Worm (Caenorhabditis elegans): ENCODE data around the gene idpc-7.

Gene idpc-7

DNA sequence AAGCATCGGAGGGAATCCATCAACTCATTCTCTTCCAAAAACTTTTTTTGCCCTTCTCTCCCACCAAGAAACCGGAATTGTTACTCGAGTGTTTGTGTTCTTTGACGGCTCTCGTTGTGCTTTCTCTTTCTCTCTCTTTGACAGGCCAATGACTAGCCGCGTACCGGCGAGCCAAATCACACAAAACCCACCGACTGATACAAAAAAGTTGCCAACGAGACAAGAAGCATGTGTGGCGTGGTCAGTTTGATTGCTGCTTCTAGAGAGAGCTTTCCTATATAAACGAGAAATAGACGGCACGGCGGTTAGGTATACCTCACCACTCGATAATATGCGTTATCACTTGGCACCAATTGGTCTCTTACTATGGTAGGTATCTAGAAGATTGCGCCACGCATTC is 3.1 kb downstream of the idpc-7 start, which contains the start of gene pqn-63:
pqn-63 (plus strand) TSS at position 307 of the 400 bp plus-strand sequence.
- TF ChIP-seq sem-4 (tag; optimal IDR thresholded peaks at IDR 0.05) (no peak), nhr-6 (tag; optimal IDR thresholded peaks at IDR 0.05) (no peak), lin-13 (GFP tag; optimal IDR thresholded peaks at IDR 0.05) (no peak), Y55F3AM.14 (GFP tag; optimal IDR thresholded peaks at IDR 0.05) (no peak), nhr-21 (tag; optimal IDR thresholded peaks at IDR 0.05) (no peak), ztf-11 (tag; optimal IDR thresholded peaks at IDR 0.05) (no peak), egl-27 (tag; optimal IDR thresholded peaks at IDR 0.05) (no peak)

DNA sequence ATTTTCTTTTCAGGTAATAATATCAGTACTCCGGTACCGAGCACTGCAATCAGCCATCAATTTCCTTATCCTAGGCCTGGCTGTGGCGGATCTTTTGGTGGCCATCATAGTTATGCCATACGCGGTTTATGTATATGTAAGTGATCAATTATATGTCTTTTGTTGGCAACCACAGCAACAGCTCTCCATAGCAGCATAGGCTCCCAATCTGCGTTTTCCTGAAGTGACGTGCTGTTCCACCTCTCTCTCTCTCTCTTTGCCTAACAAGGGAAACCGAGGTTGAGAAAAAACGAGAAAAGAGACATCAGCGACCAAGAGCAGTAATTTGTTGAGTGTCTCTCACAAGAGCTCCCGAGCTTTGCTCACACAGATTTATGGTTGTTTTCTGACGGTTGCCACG is 9.6 kb downstream of the idpc-7 start:
- no peak for TF ChIP-seq unc-62 (GFP tag; optimal IDR thresholded peaks at IDR 0.05)
- no peak for TF ChIP-seq skn-1 (tag; optimal IDR thresholded peaks at IDR 0.05)
- no peak for TF ChIP-seq R02D3.7 (tag; optimal IDR thresholded peaks at IDR 0.05)
- TF ChIP-seq mdl-1 (tag; optimal IDR thresholded peaks at IDR 0.05), result no peak
- no peak for TF ChIP-seq F13H6.1 (tag; optimal IDR thresholded peaks at IDR 0.05)
- no peak for TF ChIP-seq lin-13 (GFP tag; optimal IDR thresholded peaks at IDR 0.05)
- no peak for TF ChIP-seq peb-1 (tag; optimal IDR thresholded peaks at IDR 0.05)
- TF ChIP-seq nhr-12 (tag; optimal IDR thresholded peaks at IDR 0.05), result no peak
- TF ChIP-seq egl-27 (tag; optimal IDR thresholded peaks at IDR 0.05), result no peak
- no peak for TF ChIP-seq nhr-21 (tag; optimal IDR thresholded peaks at IDR 0.05)

DNA sequence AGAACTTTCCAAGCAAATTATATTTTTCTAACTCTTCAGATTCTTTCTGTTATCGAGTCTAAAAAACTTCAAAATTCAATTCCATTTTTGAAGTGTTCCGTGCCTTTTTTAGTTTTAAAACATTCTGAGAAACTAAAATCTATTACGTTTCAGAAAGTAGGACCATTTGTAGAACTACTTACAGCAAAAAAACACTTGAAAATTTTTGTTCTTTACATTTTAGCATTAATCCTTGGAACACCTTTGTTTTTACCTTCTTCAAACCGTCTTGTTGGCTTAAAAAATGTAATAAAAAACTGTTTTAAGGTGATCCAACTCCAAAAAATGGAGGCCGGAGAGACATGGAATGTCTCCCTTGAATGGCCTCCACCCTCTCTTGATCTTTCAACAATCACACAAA is 10.6 kb downstream of the idpc-7 start, which contains the start of gene dop-2:
dop-2 (plus strand) TSS at position 301 of the 400 bp plus-strand sequence.
- TF ChIP-seq nhr-10 (tag; optimal IDR thresholded peaks at IDR 0.05) (no peak), alr-1 (tag; optimal IDR thresholded peaks at IDR 0.05) (no peak), nhr-77 (tag; optimal IDR thresholded peaks at IDR 0.05) (no peak), nhr-129 (tag; optimal IDR thresholded peaks at IDR 0.05) (no peak), lsy-2 (tag; optimal IDR thresholded peaks at IDR 0.05) (no peak), sma-3 (GFP tag; optimal IDR thresholded peaks at IDR 0.05) (no peak), F13H6.1 (tag; optimal IDR thresholded peaks at IDR 0.05) (no peak), nhr-25 (tag; optimal IDR thresholded peaks at IDR 0.05) (no peak), ZK546.5 (tag; optimal IDR thresholded peaks at IDR 0.05) (no peak), dmd-4 (tag; optimal IDR thresholded peaks at IDR 0.05) (no peak), snpc-4 (tag; optimal IDR thresholded peaks at IDR 0.05) (no peak), blmp-1 (tag; optimal IDR thresholded peaks at IDR 0.05; ENCODE audit: insufficient read depth) (no peak), crh-2 (tag; optimal IDR thresholded peaks at IDR 0.05) (no peak), unc-62 (GFP tag; optimal IDR thresholded peaks at IDR 0.05) (no peak), unc-55 (GFP tag; optimal IDR thresholded peaks at IDR 0.05) (no peak), nhr-21 (tag; optimal IDR thresholded peaks at IDR 0.05) (no peak), sma-9 (GFP tag; optimal IDR thresholded peaks at IDR 0.05) (no peak), sma-9 (tag; optimal IDR thresholded peaks at IDR 0.05) (no peak), nhr-12 (tag; optimal IDR thresholded peaks at IDR 0.05) (no peak), mdl-1 (tag; optimal IDR thresholded peaks at IDR 0.05) (no peak), ztf-1 (GFP tag; conservative IDR thresholded peaks at IDR 0.05) (no peak)

DNA sequence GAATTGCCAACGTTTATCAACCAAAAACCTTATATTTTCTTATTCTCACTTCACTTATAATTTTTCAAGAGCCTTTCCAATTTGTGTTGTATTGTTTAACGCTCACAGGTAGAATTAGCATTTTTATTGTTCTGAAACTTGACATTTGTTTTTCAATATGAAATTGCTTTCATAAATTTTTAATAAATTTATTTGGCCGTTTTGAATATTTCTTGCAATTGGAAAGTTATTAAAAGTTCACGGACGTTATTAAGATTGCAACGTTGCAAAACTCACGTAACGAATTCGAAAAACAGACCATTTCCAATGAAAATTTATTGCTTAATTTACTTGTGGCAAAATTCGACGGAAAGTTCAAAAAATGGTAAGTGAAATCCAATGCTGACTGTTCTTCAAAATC is 28.5 kb downstream of the idpc-7 start, which contains the start of gene K09G1.2:
K09G1.2 (plus strand) TSS at position 301 of the 400 bp plus-strand sequence.
- TF ChIP-seq aly-2 (tag; optimal IDR thresholded peaks at IDR 0.05) (no peak), ceh-82 (tag; optimal IDR thresholded peaks at IDR 0.05) (no peak), unc-55 (GFP tag; optimal IDR thresholded peaks at IDR 0.05) (no peak), nhr-6 (tag; optimal IDR thresholded peaks at IDR 0.05) (no peak), nhr-25 (tag; optimal IDR thresholded peaks at IDR 0.05) (no peak), nhr-237 (tag; optimal IDR thresholded peaks at IDR 0.05) (no peak), nhr-129 (tag; optimal IDR thresholded peaks at IDR 0.05) (no peak), blmp-1 (tag; optimal IDR thresholded peaks at IDR 0.05; ENCODE audit: insufficient read depth) (no peak), zag-1 (tag; optimal IDR thresholded peaks at IDR 0.05) (no peak), alr-1 (tag; optimal IDR thresholded peaks at IDR 0.05) (no peak), crh-2 (tag; optimal IDR thresholded peaks at IDR 0.05) (no peak), nhr-77 (tag; optimal IDR thresholded peaks at IDR 0.05) (no peak), skn-1 (tag; optimal IDR thresholded peaks at IDR 0.05) (no peak), nhr-10 (tag; optimal IDR thresholded peaks at IDR 0.05) (no peak), nhr-23 (tag; optimal IDR thresholded peaks at IDR 0.05) (no peak), R02D3.7 (tag; optimal IDR thresholded peaks at IDR 0.05) (no peak), peb-1 (tag; optimal IDR thresholded peaks at IDR 0.05) (no peak)

DNA sequence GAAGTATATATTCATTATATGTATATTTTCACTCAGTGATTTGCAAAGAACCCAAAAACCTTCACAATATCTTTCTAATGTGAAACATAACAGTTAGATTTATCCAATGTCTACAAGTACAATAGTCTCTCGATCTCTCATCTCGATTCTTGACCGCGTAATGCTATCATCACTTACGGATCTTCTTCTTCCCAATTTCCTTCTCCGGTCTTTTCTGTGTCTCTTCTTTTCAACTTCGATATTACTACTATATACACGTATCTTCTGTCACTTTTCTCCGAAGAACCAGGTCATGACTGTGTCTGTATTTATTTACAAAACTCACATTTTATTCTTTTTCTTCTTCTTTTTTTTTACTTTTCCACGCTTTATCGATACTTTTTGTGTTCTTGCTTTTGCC is 30.2 kb downstream of the idpc-7 start:
- TF ChIP-seq C34F6.9 (tag; optimal IDR thresholded peaks at IDR 0.05) (no peak), blmp-1 (tag; optimal IDR thresholded peaks at IDR 0.05; ENCODE audit: insufficient read depth) (no peak), nhr-21 (tag; optimal IDR thresholded peaks at IDR 0.05) (peak; percentile 20), sma-3 (GFP tag; optimal IDR thresholded peaks at IDR 0.05) (peak; percentile 24), fos-1 (tag; optimal IDR thresholded peaks at IDR 0.05) (peak; percentile 18), sma-9 (GFP tag; optimal IDR thresholded peaks at IDR 0.05) (peak; percentile 49), sma-9 (tag; optimal IDR thresholded peaks at IDR 0.05) (no peak), unc-55 (GFP tag; optimal IDR thresholded peaks at IDR 0.05) (no peak)
